Fruit fly (Drosophila melanogaster) whole organism, pupa: Measurements from ENCODE around the gene CG3176.

Experiments
- CG10348 ChIP-seq: fragments of 200-800 bp; sonication (Bioruptor generic); IDR thresholded peaks from 2 replicates; pipeline ENCODE4 v1.3.6; 2022; ENCODE audit warnings: missing biosample characterization, missing genetic modification characterization
- CG12605 ChIP-seq: fragments of 200-800 bp; sonication (Bioruptor generic); IDR thresholded peaks from 2 replicates; pipeline ENCODE4 v1.3.6; 2022; ENCODE audit warnings: missing biosample characterization, missing genetic modification characterization
- CG17806 ChIP-seq: fragments of 200-800 bp; sonication (Bioruptor generic); optimal IDR thresholded peaks from 2 replicates; lab custom pipeline; 2018; ENCODE audit warnings: missing biosample characterization, mild to moderate bottlenecking, missing genetic modification characterization, moderate library complexity
- CG32121 ChIP-seq: fragments of 200-800 bp; sonication (Bioruptor generic); IDR thresholded peaks from 2 replicates; pipeline ENCODE4 v1.3.6; 2022; ENCODE audit warnings: missing biosample characterization, missing genetic modification characterization
- CG34367 ChIP-seq: fragments of 200-800 bp; sonication (Bioruptor generic); optimal IDR thresholded peaks from 2 replicates; lab custom pipeline; 2018; ENCODE audit warnings: missing biosample characterization, mild to moderate bottlenecking, missing genetic modification characterization
- CG4496 ChIP-seq: fragments of 200-800 bp; sonication (Bioruptor generic); IDR thresholded peaks from 3 replicates; pipeline ENCODE4 v1.3.6; 2022; ENCODE audit warnings: missing biosample characterization, missing genetic modification characterization
- CG8159 ChIP-seq: fragments of 200-800 bp; sonication (Bioruptor generic); optimal IDR thresholded peaks from 3 replicates; lab custom pipeline; 2018; ENCODE audit warnings: missing biosample characterization, mild to moderate bottlenecking, missing genetic modification characterization, moderate library complexity
- CG8301 ChIP-seq: fragments of 200-800 bp; sonication (Bioruptor generic); optimal IDR thresholded peaks from 2 replicates; lab custom pipeline; 2018; ENCODE audit warnings: missing biosample characterization, mild to moderate bottlenecking, missing genetic modification characterization
- EcR ChIP-seq: fragments of 200-800 bp; sonication (Bioruptor generic); optimal IDR thresholded peaks from 3 replicates; lab custom pipeline; 2019; ENCODE audit warnings: missing biosample characterization, missing genetic modification characterization, mild to moderate bottlenecking, moderate library complexity, missing genetic modification reagents
- Pif1A ChIP-seq: fragments of 200-800 bp; sonication (Bioruptor generic); optimal IDR thresholded peaks from 3 replicates; lab custom pipeline; 2016; ENCODE audit warnings: missing biosample characterization, missing genetic modification characterization
- Pif1B ChIP-seq: fragments of 200-800 bp; sonication (Bioruptor generic); optimal IDR thresholded peaks from 3 replicates; lab custom pipeline; 2016; ENCODE audit warnings: missing biosample characterization, missing genetic modification characterization
- Snoo ChIP-seq: fragments of 200-800 bp; sonication (Bioruptor generic); optimal IDR thresholded peaks from 3 replicates; lab custom pipeline; 2017; ENCODE audit warnings: missing biosample characterization, mild to moderate bottlenecking, missing genetic modification characterization, inconsistent platforms
- gl ChIP-seq: fragments of 200-800 bp; sonication (Bioruptor generic); optimal IDR thresholded peaks from 2 replicates; lab custom pipeline; 2018; ENCODE audit warnings: missing biosample characterization, mild to moderate bottlenecking, missing genetic modification characterization
- rn ChIP-seq: fragments of 200-800 bp; sonication (Bioruptor generic); IDR thresholded peaks from 2 replicates; pipeline ENCODE4 v1.3.6; 2022; ENCODE audit warnings: missing biosample characterization, missing genetic modification characterization

dm6 chrX:492701-493299 lies 11.1 kb downstream of the CG3176 start:
- TF ChIP-seq rn (GFP tag; lab: Robert Waterston, UW) (no peak), CG17806 (tag; lab: Kevin White, UChicago) (no peak), CG8301 (tag; lab: Kevin White, UChicago) (no peak), CG8159 (tag; lab: Kevin White, UChicago) (no peak), Pif1B (GFP tag; lab: Kevin White, UChicago) (no peak), Pif1A (GFP tag; lab: Kevin White, UChicago) (no peak), CG12605 (GFP tag; lab: Robert Waterston, UW) (no peak), CG4496 (GFP tag; lab: Robert Waterston, UW) (no peak), gl (tag; lab: Kevin White, UChicago) (no peak), EcR (GFP tag; lab: Kevin White, UChicago) (no peak), Snoo (tag; lab: Kevin White, UChicago) (no peak), CG32121 (GFP tag; lab: Robert Waterston, UW) (no peak), CG10348 (GFP tag; lab: Robert Waterston, UW) (no peak), CG34367 (tag; lab: Kevin White, UChicago) (no peak)
